Worm (Caenorhabditis elegans) whole organism, L1 larva: Measurements from ENCODE around the gene F33E11.3.

Source experiments
- C16A3.4 ChIP-seq: fragments of 150-350 bp; optimal IDR thresholded peaks from 2 replicates; lab custom pipeline; 2014; ENCODE audit warnings: missing biosample characterization, missing genetic modification characterization
- C34B4.2 ChIP-seq: sonication (generic microtip); optimal IDR thresholded peaks from 2 replicates; lab custom pipeline; 2017; ENCODE audit warnings: mild to moderate bottlenecking, missing genetic modification characterization, missing compliant biosample characterization
- F16B12.6 ChIP-seq: fragments of 150-350 bp; optimal IDR thresholded peaks from 2 replicates; lab custom pipeline; 2014; ENCODE audit warnings: missing biosample characterization, missing genetic modification characterization
- aly-2 ChIP-seq: fragments of 150-350 bp; optimal IDR thresholded peaks from 2 replicates; lab custom pipeline; 2014; ENCODE audit warnings: missing biosample characterization, missing genetic modification characterization
- ceh-63 ChIP-seq: fragments of 200-800 bp; sonication (Bioruptor generic); optimal IDR thresholded peaks from 2 replicates; lab custom pipeline; 2018; ENCODE audit warnings: mild to moderate bottlenecking, missing genetic modification characterization, missing compliant biosample characterization
- ceh-82 ChIP-seq, 3 experiments: fragments of 150-350 bp in 1 of 3; sonication (generic microtip) in 2 of 3; optimal IDR thresholded peaks; 2 replicates each; lab custom pipeline; 2014 to 2017; ENCODE audit warnings: missing biosample characterization in 3 of 3, missing genetic modification characterization in 3 of 3
- ceh-90 ChIP-seq: sonication (generic microtip); optimal IDR thresholded peaks from 2 replicates; lab custom pipeline; 2016; ENCODE audit warnings: missing genetic modification characterization, missing compliant biosample characterization
- efl-3 ChIP-seq: fragments of 200-800 bp; sonication (Bioruptor generic); optimal IDR thresholded peaks from 2 replicates; lab custom pipeline; 2018; ENCODE audit warnings: mild to moderate bottlenecking, missing genetic modification characterization, missing compliant biosample characterization
- egl-13 ChIP-seq: sonication (generic microtip); optimal IDR thresholded peaks from 2 replicates; lab custom pipeline; 2016; ENCODE audit warnings: missing genotype, missing genetic modification reagents, missing genetic modification characterization, missing compliant biosample characterization
- egl-27 ChIP-seq, 2 experiments: fragments of 150-350 bp in 1 of 2; sonication (generic microtip); optimal IDR thresholded peaks; 3 replicates each; lab custom pipeline; 2017 to 2018; ENCODE audit warnings: missing biosample characterization in 2 of 2, missing genetic modification characterization in 2 of 2, missing genetic modification reagents in 2 of 2
- elt-2 ChIP-seq: sonication (generic microtip); optimal IDR thresholded peaks from 2 replicates; lab custom pipeline; 2016; ENCODE audit warnings: missing genetic modification characterization, mild to moderate bottlenecking, inconsistent platforms, missing compliant biosample characterization, missing genetic modification reagents
- elt-3 ChIP-seq, 6 experiments: fragments of 150-350 bp in 1 of 6; sonication (generic microtip); optimal IDR thresholded peaks; 2 replicates each; lab custom pipeline; 2017 to 2018; ENCODE audit warnings: missing biosample characterization in 6 of 6, missing genetic modification characterization in 6 of 6, inconsistent platforms in 1 of 6
- ets-5 ChIP-seq: fragments of 200-800 bp; sonication (Bioruptor generic); IDR thresholded peaks from 2 replicates; pipeline ENCODE4 v1.3.6; 2022; ENCODE audit warnings: missing genetic modification characterization, missing compliant biosample characterization
- fkh-8 ChIP-seq: sonication (generic microtip); optimal IDR thresholded peaks from 2 replicates; lab custom pipeline; 2016; ENCODE audit warnings: mild to moderate bottlenecking, missing genetic modification characterization, missing compliant biosample characterization
- hlh-17 ChIP-seq: fragments of 200-800 bp; sonication (Bioruptor generic); optimal IDR thresholded peaks from 2 replicates; lab custom pipeline; 2018; ENCODE audit warnings: missing genetic modification characterization, mild to moderate bottlenecking, missing compliant biosample characterization, moderate library complexity, borderline replicate concordance
- hlh-4 ChIP-seq: sonication (generic microtip); optimal IDR thresholded peaks from 2 replicates; lab custom pipeline; 2016; ENCODE audit warnings: mild to moderate bottlenecking, missing genetic modification characterization, missing compliant biosample characterization
- irx-1 ChIP-seq: sonication (generic microtip); optimal IDR thresholded peaks from 2 replicates; lab custom pipeline; 2016; ENCODE audit warnings: missing genetic modification characterization, missing compliant biosample characterization
- lin-15B ChIP-seq: fragments of 150-350 bp; sonication (generic microtip); optimal IDR thresholded peaks from 3 replicates; lab custom pipeline; 2014; ENCODE audit warnings: missing biosample characterization, missing genetic modification characterization
- lsy-2 ChIP-seq, 2 experiments: fragments of 150-350 bp; optimal IDR thresholded peaks; 2 replicates each; lab custom pipeline; 2014; ENCODE audit warnings: missing biosample characterization in 2 of 2, missing genetic modification characterization in 2 of 2
- mab-9 ChIP-seq: fragments of 200-800 bp; sonication (Bioruptor generic); IDR thresholded peaks from 2 replicates; pipeline ENCODE4 v1.3.6; 2022; ENCODE audit warnings: missing genetic modification reagents, missing genetic modification characterization, missing compliant biosample characterization
- mdl-1 ChIP-seq, 2 experiments: fragments of 150-350 bp; optimal IDR thresholded peaks; 2 replicates each; lab custom pipeline; 2014 to 2017; ENCODE audit warnings: missing biosample characterization in 2 of 2, missing genetic modification characterization in 2 of 2, inconsistent platforms in 1 of 2
- mef-2 ChIP-seq: fragments of 150-350 bp; optimal IDR thresholded peaks from 2 replicates; lab custom pipeline; 2014; ENCODE audit warnings: missing biosample characterization, missing genetic modification characterization
- nhr-11 ChIP-seq: fragments of 150-350 bp; optimal IDR thresholded peaks from 2 replicates; lab custom pipeline; 2014; ENCODE audit warnings: missing biosample characterization, missing genetic modification characterization
- nhr-12 ChIP-seq: sonication (generic microtip); optimal IDR thresholded peaks from 2 replicates; lab custom pipeline; 2017; ENCODE audit warnings: missing biosample characterization, missing genetic modification characterization
- nhr-19 ChIP-seq: fragments of 200-800 bp; sonication (Bioruptor generic); conservative IDR thresholded peaks from 2 replicates; pipeline ENCODE4 v1.3.6; 2022; ENCODE audit warnings: missing genetic modification characterization, missing compliant biosample characterization
- nhr-237 ChIP-seq: fragments of 150-350 bp; optimal IDR thresholded peaks from 2 replicates; lab custom pipeline; 2014; ENCODE audit warnings: missing biosample characterization, missing genetic modification characterization
- nhr-47 ChIP-seq: sonication (generic microtip); optimal IDR thresholded peaks from 2 replicates; lab custom pipeline; 2016; ENCODE audit warnings: mild to moderate bottlenecking, missing genetic modification characterization, moderate library complexity, missing compliant biosample characterization
- nhr-76 ChIP-seq: sonication (generic microtip); optimal IDR thresholded peaks from 2 replicates; lab custom pipeline; 2017; ENCODE audit warnings: missing biosample characterization, missing genetic modification characterization
- nhr-84 ChIP-seq: sonication (generic microtip); optimal IDR thresholded peaks from 2 replicates; lab custom pipeline; 2017; ENCODE audit warnings: missing biosample characterization, missing genetic modification characterization
- nhr-85 ChIP-seq: sonication (generic microtip); peaks from one replicate; lab custom pipeline; 2016; ENCODE audit warnings: missing genetic modification characterization, inconsistent platforms, missing compliant biosample characterization
- rnt-1 ChIP-seq: sonication (generic microtip); optimal IDR thresholded peaks from 2 replicates; lab custom pipeline; 2016; ENCODE audit warnings: mild to moderate bottlenecking, missing genetic modification characterization, moderate library complexity, missing compliant biosample characterization
- skn-1 ChIP-seq: fragments of 150-350 bp; optimal IDR thresholded peaks from 2 replicates; lab custom pipeline; 2014; ENCODE audit warnings: missing biosample characterization, missing genetic modification characterization
- snu-23 ChIP-seq: sonication (generic microtip); optimal IDR thresholded peaks from 2 replicates; lab custom pipeline; 2016; ENCODE audit warnings: missing genetic modification characterization, missing compliant biosample characterization
- tbx-2 ChIP-seq: sonication (generic microtip); optimal IDR thresholded peaks from 2 replicates; lab custom pipeline; 2016; ENCODE audit warnings: missing genetic modification characterization, missing compliant biosample characterization
- unc-130 ChIP-seq: fragments of 150-350 bp; optimal IDR thresholded peaks from 2 replicates; lab custom pipeline; 2017; ENCODE audit warnings: missing biosample characterization, missing genetic modification characterization, inconsistent platforms
- unc-62 ChIP-seq: fragments of 150-350 bp; optimal IDR thresholded peaks from 2 replicates; lab custom pipeline; 2014; ENCODE audit warnings: missing biosample characterization, missing genetic modification reagents, missing genetic modification characterization
- unc-98 ChIP-seq: fragments of 200-800 bp; sonication (Bioruptor generic); IDR thresholded peaks from 2 replicates; pipeline ENCODE4 v1.3.6; 2022; ENCODE audit warnings: missing genetic modification characterization, missing compliant biosample characterization
- xbp-1 ChIP-seq: sonication (generic microtip); optimal IDR thresholded peaks from 2 replicates; lab custom pipeline; 2016; ENCODE audit warnings: missing genetic modification characterization, missing compliant biosample characterization

Gene F33E11.3

DNA sequence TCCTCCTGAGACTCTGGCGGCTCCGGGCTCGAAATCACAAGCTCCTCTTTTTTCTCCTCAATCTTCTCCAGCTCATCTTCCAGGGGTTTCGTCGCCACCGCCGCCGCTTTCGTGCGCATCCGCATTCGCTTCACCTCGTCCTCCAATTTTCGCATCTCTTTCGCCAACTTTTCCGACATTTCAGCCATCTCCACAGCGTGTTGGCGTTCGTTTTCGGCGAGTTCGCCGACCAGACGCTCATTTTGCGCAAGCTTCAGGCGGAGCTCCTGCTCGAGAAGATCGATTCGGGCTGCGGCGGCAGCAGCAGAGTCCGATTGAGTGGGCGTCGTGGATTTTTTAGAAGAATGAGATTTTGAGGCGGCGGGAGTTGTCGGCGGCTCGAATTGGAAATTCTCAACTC, 1.2 kb downstream of the F33E11.3 start:
- no peak for TF ChIP-seq hlh-4 (tag; lab: Kevin White, UChicago)
- no peak for TF ChIP-seq skn-1 (tag; lab: Kevin White, UChicago)
- no peak for TF ChIP-seq ceh-63 (GFP tag; lab: Kevin White, UChicago)
- TF ChIP-seq rnt-1 (tag; lab: Kevin White, UChicago): no peak
- no peak for TF ChIP-seq fkh-8 (tag; lab: Kevin White, UChicago)
- TF ChIP-seq lin-15B (tag; lab: Kevin White, UChicago): no peak
- no peak for TF ChIP-seq egl-27 (tag; optimal IDR thresholded peaks at IDR 0.05; lab: Kevin White, UChicago)
- no peak for TF ChIP-seq C16A3.4
- TF ChIP-seq elt-2 (tag; lab: Kevin White, UChicago): no peak
- TF ChIP-seq efl-3 (GFP tag; lab: Kevin White, UChicago): no peak
- no peak for TF ChIP-seq lsy-2 (tag; optimal IDR thresholded peaks at IDR 0.05; lab: Kevin White, UChicago)
- no peak for TF ChIP-seq mef-2 (tag; lab: Kevin White, UChicago)
- no peak for TF ChIP-seq aly-2
- TF ChIP-seq nhr-76 (tag; lab: Kevin White, UChicago): no peak
- TF ChIP-seq unc-130 (tag; lab: Kevin White, UChicago): no peak
- TF ChIP-seq ceh-82 (tag; optimal IDR thresholded peaks at IDR 0.05; lab: Kevin White, UChicago): no peak
- TF ChIP-seq, all 84 proteins: peak for 0

DNA sequence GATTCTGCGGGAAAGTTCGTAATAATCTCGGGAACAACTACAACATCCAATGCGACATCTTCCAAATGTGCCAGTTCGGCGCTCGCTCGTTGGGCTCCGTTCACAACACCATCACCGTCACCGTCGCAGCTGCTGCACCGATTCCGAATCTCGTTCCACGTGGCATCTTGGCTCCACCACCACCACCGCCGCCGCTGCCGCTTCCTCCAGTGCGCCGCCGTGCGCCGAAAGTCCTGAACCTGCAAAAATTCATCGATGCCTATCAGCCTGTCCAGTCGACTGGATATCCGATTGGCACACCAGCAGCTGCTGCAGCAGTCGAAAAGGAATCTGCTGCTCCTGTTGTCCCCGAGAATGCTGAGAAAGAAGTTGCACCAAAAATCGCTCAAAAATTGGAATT, 6.1 kb downstream of the F33E11.3 start:
- TF ChIP-seq tbx-2 (tag; lab: Kevin White, UChicago): no peak
- no peak for TF ChIP-seq nhr-47 (tag; lab: Kevin White, UChicago)
- TF ChIP-seq egl-27 (tag; optimal IDR thresholded peaks at IDR 0.05; lab: Kevin White, UChicago): no peak
- no peak for TF ChIP-seq nhr-19 (GFP tag; lab: Robert Waterston, UW)
- TF ChIP-seq mdl-1 (tag; optimal IDR thresholded peaks at IDR 0.05; lab: Kevin White, UChicago): no peak
- TF ChIP-seq snu-23 (GFP tag; lab: Kevin White, UChicago): no peak
- no peak for TF ChIP-seq elt-3 (tag; optimal IDR thresholded peaks at IDR 0.05; lab: Kevin White, UChicago)
- TF ChIP-seq nhr-76 (tag; lab: Kevin White, UChicago): no peak
- no peak for TF ChIP-seq C34B4.2 (tag; lab: Kevin White, UChicago)
- TF ChIP-seq, all 84 proteins: peak for 0

DNA sequence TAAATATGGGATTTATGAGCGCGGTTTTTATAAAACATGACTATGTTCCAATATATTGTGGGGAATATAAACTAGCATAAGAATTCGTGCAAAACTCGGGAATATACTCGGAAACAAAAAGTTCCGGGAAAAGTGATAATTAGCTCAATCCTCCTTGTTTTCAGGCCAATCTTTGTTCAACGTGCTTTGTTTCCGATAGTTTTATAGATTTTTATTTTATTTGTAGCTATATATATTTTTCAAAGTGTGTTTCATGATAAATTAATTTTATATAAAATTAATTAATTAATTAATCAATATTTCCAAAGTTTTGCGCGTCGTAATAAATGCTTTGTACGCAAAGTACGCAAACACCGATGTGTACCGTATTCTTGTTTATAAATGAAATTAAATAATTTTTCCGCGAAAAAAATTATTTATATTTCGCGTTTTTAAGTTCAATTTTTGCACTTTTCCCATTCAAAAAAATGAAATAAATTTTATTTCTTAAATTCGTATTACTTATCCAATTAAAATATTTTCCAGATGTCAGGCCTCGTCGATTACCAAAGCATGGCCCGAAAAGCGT, 7.0 kb downstream of the F33E11.3 start, which contains the start of gene F33E11.2:
TSS of gene F33E11.2 (plus strand) at position 524 of the 568 bp plus-strand sequence.
- TF ChIP-seq hlh-17 (GFP tag; lab: Kevin White, UChicago): no peak
- TF ChIP-seq lsy-2 (tag; optimal IDR thresholded peaks at IDR 0.05; lab: Kevin White, UChicago): no peak
- no peak for TF ChIP-seq unc-62 (GFP tag; lab: Kevin White, UChicago)
- TF ChIP-seq unc-130 (tag; lab: Kevin White, UChicago): no peak
- no peak for TF ChIP-seq egl-13 (tag; lab: Kevin White, UChicago)
- no peak for TF ChIP-seq ets-5 (GFP tag; lab: Robert Waterston, UW)
- TF ChIP-seq nhr-19 (GFP tag; lab: Robert Waterston, UW): no peak
- no peak for TF ChIP-seq hlh-4 (tag; lab: Kevin White, UChicago)
- TF ChIP-seq nhr-12 (tag; lab: Kevin White, UChicago): no peak
- no peak for TF ChIP-seq nhr-237 (tag; lab: Kevin White, UChicago)
- TF ChIP-seq unc-98 (GFP tag; lab: Robert Waterston, UW): no peak
- no peak for TF ChIP-seq mab-9 (GFP tag; lab: Robert Waterston, UW)
- no peak for TF ChIP-seq nhr-11 (tag; lab: Kevin White, UChicago)
- no peak for TF ChIP-seq F16B12.6 (tag; lab: Kevin White, UChicago)
- no peak for TF ChIP-seq irx-1 (tag; lab: Kevin White, UChicago)
- TF ChIP-seq fkh-8 (tag; lab: Kevin White, UChicago): no peak
- TF ChIP-seq ceh-90: no peak

DNA sequence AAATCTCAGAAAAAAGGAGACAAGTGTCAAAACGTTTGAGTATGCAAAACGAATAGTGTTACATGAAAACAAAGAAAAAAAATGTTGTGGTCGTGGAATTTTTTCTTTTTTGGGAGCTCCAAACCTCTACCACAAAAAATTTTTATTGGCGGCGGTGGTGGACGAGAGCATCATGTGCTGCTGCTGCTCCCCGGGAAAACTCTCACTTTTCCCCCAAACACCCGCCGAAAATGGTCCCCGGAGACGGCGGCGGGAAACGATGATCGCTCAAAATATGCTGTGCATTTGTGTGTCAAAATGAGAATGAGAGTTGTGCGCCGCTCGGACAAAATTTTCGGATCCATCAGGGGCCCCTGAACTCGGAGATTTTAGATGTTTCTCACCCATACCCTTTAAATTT, 8.7 kb downstream of the F33E11.3 start:
- TF ChIP-seq nhr-84 (tag; lab: Kevin White, UChicago) (no peak), unc-130 (tag; lab: Kevin White, UChicago) (no peak), efl-3 (GFP tag; lab: Kevin White, UChicago) (no peak), ceh-63 (GFP tag; lab: Kevin White, UChicago) (no peak), xbp-1 (tag; lab: Kevin White, UChicago) (no peak), lin-15B (tag; lab: Kevin White, UChicago) (no peak), elt-2 (tag; lab: Kevin White, UChicago) (no peak), nhr-85 (tag; lab: Kevin White, UChicago) (no peak), unc-62 (GFP tag; lab: Kevin White, UChicago) (no peak), rnt-1 (tag; lab: Kevin White, UChicago) (no peak)
